Fruit fly (Drosophila melanogaster) whole organism, wandering third instar larva: ENCODE results near the gene Lk.

ENCODE experiments used
- CG32264 ChIP-seq: fragments of 200-800 bp; sonication (Bioruptor generic); optimal IDR thresholded peaks from 2 replicates; lab custom pipeline; 2016; ENCODE audit warnings: missing biosample characterization, missing genetic modification characterization
- Dfd ChIP-seq: fragments of >200 bp; optimal IDR thresholded peaks from 2 replicates; lab custom pipeline; 2017; ENCODE audit warnings: missing biosample characterization, missing genetic modification characterization
- Dif ChIP-seq: fragments of 200-275, 200-300 bp; sonication (Bioruptor generic); optimal IDR thresholded peaks from 2 replicates; lab custom pipeline; 2018; ENCODE audit warnings: missing biosample characterization, missing genetic modification characterization; ENCODE audit not compliant: partially characterized antibody
- GATAd ChIP-seq: sonication (Bioruptor generic); optimal IDR thresholded peaks from 2 replicates; lab custom pipeline; 2016; ENCODE audit warnings: missing biosample characterization, missing genetic modification characterization
- HLH106 ChIP-seq: fragments of 200-800 bp; optimal IDR thresholded peaks from 3 replicates; lab custom pipeline; 2019; ENCODE audit warnings: missing biosample characterization, mild to moderate bottlenecking, missing genetic modification characterization, moderate library complexity
- Hnf4 ChIP-seq: fragments of 200-800 bp; sonication (Bioruptor generic); optimal IDR thresholded peaks from 2 replicates; lab custom pipeline; 2016; ENCODE audit warnings: missing biosample characterization, mild to moderate bottlenecking, missing genetic modification characterization
- Hr78 ChIP-seq: fragments of >200 bp; optimal IDR thresholded peaks from 2 replicates; lab custom pipeline; 2017; ENCODE audit warnings: missing biosample characterization, missing genetic modification characterization
- Jra ChIP-seq: sonication (Bioruptor generic); optimal IDR thresholded peaks from 2 replicates; lab custom pipeline; 2016; ENCODE audit warnings: missing biosample characterization, missing genetic modification characterization
- Myc ChIP-seq: fragments of >200 bp; optimal IDR thresholded peaks from 2 replicates; lab custom pipeline; 2017
- N ChIP-seq: fragments of >200 bp; optimal IDR thresholded peaks from 2 replicates; lab custom pipeline; 2018; ENCODE audit warnings: missing biosample characterization, missing external identifiers, missing genetic modification characterization
- OdsH ChIP-seq: fragments of 200-800 bp; sonication (Bioruptor generic); optimal IDR thresholded peaks from 2 replicates; lab custom pipeline; 2016; ENCODE audit warnings: missing biosample characterization, mild to moderate bottlenecking, missing genetic modification characterization
- Sp1 ChIP-seq: fragments of 200-800 bp; sonication (Bioruptor generic); optimal IDR thresholded peaks from 3 replicates; lab custom pipeline; 2019; ENCODE audit warnings: missing biosample characterization, mild to moderate bottlenecking, missing genetic modification characterization, moderate library complexity
- Vsx2 ChIP-seq: fragments of 200-300, 225-300 bp; sonication (Bioruptor generic); optimal IDR thresholded peaks from 2 replicates; lab custom pipeline; 2018; ENCODE audit warnings: missing biosample characterization, missing genetic modification characterization; ENCODE audit not compliant: partially characterized antibody
- br ChIP-seq: fragments of 200-800 bp; sonication (Bioruptor generic); optimal IDR thresholded peaks from 2 replicates; lab custom pipeline; 2016; ENCODE audit warnings: missing biosample characterization, missing genetic modification characterization
- dl ChIP-seq, 2 experiments: fragments of 175-275, 200-275 bp in 1 of 2; fragments of 200-275 bp in 1 of 2; sonication (Bioruptor generic); optimal IDR thresholded peaks; lab custom pipeline; 2018; ENCODE audit warnings: mild to moderate bottlenecking in 2 of 2, missing biosample characterization in 2 of 2, missing genetic modification characterization in 2 of 2, moderate library complexity in 2 of 2; ENCODE audit not compliant: partially characterized antibody in 2 of 2, insufficient read depth in 1 of 2
- ey ChIP-seq: fragments of 200-800 bp; sonication (Bioruptor generic); optimal IDR thresholded peaks from 2 replicates; lab custom pipeline; 2016; ENCODE audit warnings: missing biosample characterization, missing genetic modification characterization
- foxo ChIP-seq, 2 experiments: fragments of 200-800 bp; sonication (Bioruptor generic); optimal IDR thresholded peaks; 2 replicates in 1 of 2; 3 replicates in 1 of 2; lab custom pipeline; 2016 to 2017; ENCODE audit warnings: missing biosample characterization in 2 of 2, missing genetic modification characterization in 2 of 2
- fru ChIP-seq: fragments of 200-800 bp; sonication (Bioruptor generic); optimal IDR thresholded peaks from 3 replicates; lab custom pipeline; 2016; ENCODE audit warnings: missing biosample characterization, mild to moderate bottlenecking, missing genetic modification characterization
- h ChIP-seq: fragments of 200-800 bp; sonication (Bioruptor generic); optimal IDR thresholded peaks from 3 replicates; lab custom pipeline; 2016; ENCODE audit warnings: missing biosample characterization, mild to moderate bottlenecking, missing genetic modification characterization
- jim ChIP-seq: fragments of 175-275, 200-325 bp; sonication (Bioruptor generic); optimal IDR thresholded peaks from 2 replicates; lab custom pipeline; 2016; ENCODE audit warnings: missing biosample characterization, mild to moderate bottlenecking, missing genetic modification characterization
- lola ChIP-seq: fragments of >200 bp; optimal IDR thresholded peaks from 2 replicates; lab custom pipeline; 2017; ENCODE audit warnings: missing biosample characterization, missing genetic modification characterization
- psq ChIP-seq: fragments of 200-800 bp; sonication (Bioruptor generic); optimal IDR thresholded peaks from 3 replicates; lab custom pipeline; 2017; ENCODE audit warnings: missing biosample characterization, mild to moderate bottlenecking, missing genetic modification characterization, moderate library complexity
- rgr ChIP-seq: fragments of 200-800 bp; sonication (Bioruptor generic); optimal IDR thresholded peaks from 3 replicates; lab custom pipeline; 2016; ENCODE audit warnings: missing biosample characterization, mild to moderate bottlenecking, missing genetic modification characterization
- usp ChIP-seq: fragments of >200 bp; optimal IDR thresholded peaks from 2 replicates; lab custom pipeline; 2017; ENCODE audit warnings: missing biosample characterization, missing genetic modification characterization

The Lk gene

dm6 chr3L:14556774-14557741, 3.5 kb downstream of the Lk start:
- TF ChIP-seq dl (GFP tag; optimal IDR thresholded peaks at IDR 0.05; lab: Kevin White, UChicago; ENCODE audit: insufficient read depth in 1 of 2, partially characterized antibody in 2 of 2) (no peak), fru (GFP tag; lab: Kevin White, UChicago) (no peak), Myc (lab: Kevin White, UChicago) (no peak), GATAd (GFP tag; lab: Kevin White, UChicago) (no peak), jim (GFP tag; lab: Kevin White, UChicago) (no peak), CG32264 (GFP tag; lab: Kevin White, UChicago) (no peak), HLH106 (tag; lab: Kevin White, UChicago) (peak; percentile 36)

- no peak for TF ChIP-seq lola (GFP tag; lab: Kevin White, UChicago)
- no peak for TF ChIP-seq Hr78
- no peak for TF ChIP-seq GATAd (GFP tag; lab: Kevin White, UChicago)
- no peak for TF ChIP-seq N
- no peak for TF ChIP-seq OdsH (GFP tag; lab: Kevin White, UChicago)
- no peak for TF ChIP-seq rgr (GFP tag; lab: Kevin White, UChicago)
- no peak for TF ChIP-seq Jra (GFP tag; lab: Kevin White, UChicago)
- no peak for TF ChIP-seq Dif
Measured at dm6 chr3L:14556177-14556576, 4.4 kb downstream of the Lk start.

dm6 chr3L:14555052-14555451, 5.5 kb downstream of the Lk start:
- TF ChIP-seq Vsx2 (GFP tag; lab: Kevin White, UChicago) (no peak), usp (GFP tag; lab: Kevin White, UChicago) (no peak), jim (GFP tag; lab: Kevin White, UChicago) (no peak), Hnf4 (GFP tag; lab: Kevin White, UChicago) (no peak), br (GFP tag; lab: Kevin White, UChicago) (no peak), HLH106 (tag; lab: Kevin White, UChicago) (no peak), CG32264 (GFP tag; lab: Kevin White, UChicago) (no peak), Dfd (GFP tag; lab: Kevin White, UChicago) (no peak)

- TF ChIP-seq psq (GFP tag; lab: Kevin White, UChicago) = no peak
- no peak for TF ChIP-seq fru (GFP tag; lab: Kevin White, UChicago)
Measured at dm6 chr3L:14553891-14554303, 6.7 kb downstream of the Lk start.

dm6 chr3L:14552925-14553239, 7.7 kb downstream of the Lk start:
- TF ChIP-seq CG32264 (GFP tag; lab: Kevin White, UChicago) = no peak
- TF ChIP-seq Hnf4 (GFP tag; lab: Kevin White, UChicago) = no peak
- peak; percentile 15 for TF ChIP-seq Sp1 (GFP tag; lab: Kevin White, UChicago)
- no peak for TF ChIP-seq lola (GFP tag; lab: Kevin White, UChicago)
- TF ChIP-seq fru (GFP tag; lab: Kevin White, UChicago) = peak; percentile 59
- peak; percentile 10 for TF ChIP-seq psq (GFP tag; lab: Kevin White, UChicago)
- peak; percentile 38 for TF ChIP-seq rgr (GFP tag; lab: Kevin White, UChicago)
- TF ChIP-seq foxo (GFP tag; optimal IDR thresholded peaks at IDR 0.05; lab: Kevin White, UChicago) = peak in 1 of 2 experiments; percentile 61
- peak; percentile 55 for TF ChIP-seq ey
- TF ChIP-seq h (GFP tag; lab: Kevin White, UChicago) = peak; percentile 42

- TF ChIP-seq Myc (lab: Kevin White, UChicago) = no peak
- TF ChIP-seq HLH106 (tag; lab: Kevin White, UChicago) = no peak
Measured at dm6 chr3L:14552041-14552924, 8.3 kb downstream of the Lk start.
